Worm (Caenorhabditis elegans): Measurements from ENCODE around the gene C23G10.2.

The C23G10.2 gene

ce11 chrIII:6215943-6216342 is 8.1 kb downstream of the C23G10.2 start:
- TF ChIP-seq ama-1 (optimal IDR thresholded peaks at IDR 0.05) (no peak), B0310.2 (tag; optimal IDR thresholded peaks at IDR 0.05) (no peak)

ce11 chrIII:6216833-6217466 is 9.1 kb downstream of the C23G10.2 start, which contains the start of gene hot-4:
hot-4 (plus strand) TSS chrIII:6217416.
- TF ChIP-seq pes-1 (GFP tag; IDR thresholded peaks at IDR 0.05): no peak
- no peak for TF ChIP-seq ama-1 (optimal IDR thresholded peaks at IDR 0.05)

- no peak for TF ChIP-seq ceh-36 (tag; optimal IDR thresholded peaks at IDR 0.05)
- no peak for TF ChIP-seq flt-1 (GFP tag; IDR thresholded peaks at IDR 0.05)
- no peak for TF ChIP-seq hnd-1 (tag; optimal IDR thresholded peaks at IDR 0.05)
- TF ChIP-seq pes-1 (GFP tag; IDR thresholded peaks at IDR 0.05): no peak
- no peak for TF ChIP-seq tra-4 (tag; optimal IDR thresholded peaks at IDR 0.05)
- no peak for TF ChIP-seq tbx-37 (GFP tag; conservative IDR thresholded peaks at IDR 0.05)
- no peak for TF ChIP-seq tbx-11 (GFP tag; IDR thresholded peaks at IDR 0.05)
- TF ChIP-seq scrt-1 (GFP tag; IDR thresholded peaks at IDR 0.05): no peak
- no peak for TF ChIP-seq hmbx-1 (tag; optimal IDR thresholded peaks at IDR 0.05)
- TF ChIP-seq ama-1 (optimal IDR thresholded peaks at IDR 0.05): no peak
- TF ChIP-seq hmg-4 (GFP tag; optimal IDR thresholded peaks at IDR 0.05): no peak
Measured at ce11 chrIII:6221403-6221802, 13.5 kb downstream of the C23G10.2 start.

ce11 chrIII:6230870-6231269 is 23.0 kb downstream of the C23G10.2 start, which contains the start of gene esyt-2:
esyt-2 (minus strand) TSS chrIII:6230970.
- TF ChIP-seq ceh-36 (tag; optimal IDR thresholded peaks at IDR 0.05): no peak
- TF ChIP-seq hmbx-1 (tag; optimal IDR thresholded peaks at IDR 0.05): no peak
- no peak for TF ChIP-seq sea-1 (GFP tag; conservative IDR thresholded peaks at IDR 0.05)
- no peak for TF ChIP-seq flt-1 (GFP tag; IDR thresholded peaks at IDR 0.05)
- TF ChIP-seq ama-1 (optimal IDR thresholded peaks at IDR 0.05): no peak
- no peak for TF ChIP-seq F13C5.2 (tag; optimal IDR thresholded peaks at IDR 0.05)
- TF ChIP-seq hnd-1 (tag; optimal IDR thresholded peaks at IDR 0.05): no peak
- no peak for TF ChIP-seq tra-4 (tag; optimal IDR thresholded peaks at IDR 0.05)
- TF ChIP-seq ceh-13 (GFP tag; optimal IDR thresholded peaks at IDR 0.05): no peak
- no peak for TF ChIP-seq scrt-1 (GFP tag; IDR thresholded peaks at IDR 0.05)
- no peak for TF ChIP-seq ets-7 (tag; optimal IDR thresholded peaks at IDR 0.05)
- TF ChIP-seq tbx-11 (GFP tag; IDR thresholded peaks at IDR 0.05): no peak
- no peak for TF ChIP-seq hmg-4 (GFP tag; optimal IDR thresholded peaks at IDR 0.05)

ce11 chrIII:6231880-6232279 is 24.0 kb downstream of the C23G10.2 start:
- TF ChIP-seq tbx-37 (GFP tag; conservative IDR thresholded peaks at IDR 0.05) (no peak), hmbx-1 (tag; optimal IDR thresholded peaks at IDR 0.05) (no peak), tbx-11 (GFP tag; IDR thresholded peaks at IDR 0.05) (no peak), ceh-13 (GFP tag; optimal IDR thresholded peaks at IDR 0.05) (no peak), sea-1 (GFP tag; conservative IDR thresholded peaks at IDR 0.05) (no peak), pes-1 (GFP tag; IDR thresholded peaks at IDR 0.05) (no peak), F13C5.2 (tag; optimal IDR thresholded peaks at IDR 0.05) (no peak), ama-1 (optimal IDR thresholded peaks at IDR 0.05) (no peak)

ce11 chrIII:6236649-6237048 is 28.8 kb downstream of the C23G10.2 start, which contains the start of gene T12A2.21:
T12A2.21 (minus strand) TSS chrIII:6236749.
- TF ChIP-seq scrt-1 (GFP tag; IDR thresholded peaks at IDR 0.05) (no peak), sea-1 (GFP tag; conservative IDR thresholded peaks at IDR 0.05) (no peak), tbx-37 (GFP tag; conservative IDR thresholded peaks at IDR 0.05) (no peak), flt-1 (GFP tag; IDR thresholded peaks at IDR 0.05) (no peak), hmg-4 (GFP tag; optimal IDR thresholded peaks at IDR 0.05) (no peak), B0310.2 (tag; optimal IDR thresholded peaks at IDR 0.05) (no peak), ama-1 (optimal IDR thresholded peaks at IDR 0.05) (no peak), pes-1 (GFP tag; IDR thresholded peaks at IDR 0.05) (no peak), ets-7 (tag; optimal IDR thresholded peaks at IDR 0.05) (no peak), F13C5.2 (tag; optimal IDR thresholded peaks at IDR 0.05) (no peak), ceh-13 (GFP tag; optimal IDR thresholded peaks at IDR 0.05) (no peak), tra-4 (tag; optimal IDR thresholded peaks at IDR 0.05) (no peak), tbx-11 (GFP tag; IDR thresholded peaks at IDR 0.05) (no peak), hnd-1 (tag; optimal IDR thresholded peaks at IDR 0.05) (no peak), hmbx-1 (tag; optimal IDR thresholded peaks at IDR 0.05) (no peak), ceh-36 (tag; optimal IDR thresholded peaks at IDR 0.05) (no peak), aly-1 (tag; optimal IDR thresholded peaks at IDR 0.05) (no peak)

ce11 chrIII:6240528-6240927 is 32.7 kb downstream of the C23G10.2 start, which contains the start of gene T12A2.3:
T12A2.3 (plus strand) TSS chrIII:6240828.
- TF ChIP-seq tbx-11 (GFP tag; IDR thresholded peaks at IDR 0.05) (no peak), ceh-13 (GFP tag; optimal IDR thresholded peaks at IDR 0.05) (no peak), hmg-4 (GFP tag; optimal IDR thresholded peaks at IDR 0.05) (no peak), scrt-1 (GFP tag; IDR thresholded peaks at IDR 0.05) (no peak), flt-1 (GFP tag; IDR thresholded peaks at IDR 0.05) (no peak), ets-7 (tag; optimal IDR thresholded peaks at IDR 0.05) (no peak), ama-1 (optimal IDR thresholded peaks at IDR 0.05) (no peak), F13C5.2 (tag; optimal IDR thresholded peaks at IDR 0.05) (no peak), hmbx-1 (tag; optimal IDR thresholded peaks at IDR 0.05) (no peak), aly-1 (tag; optimal IDR thresholded peaks at IDR 0.05) (no peak), ceh-36 (tag; optimal IDR thresholded peaks at IDR 0.05) (no peak), B0310.2 (tag; optimal IDR thresholded peaks at IDR 0.05) (no peak), sea-1 (GFP tag; conservative IDR thresholded peaks at IDR 0.05) (no peak)

ce11 chrIII:6245728-6246127 is 37.9 kb downstream of the C23G10.2 start, which contains the start of gene bcas-2:
bcas-2 (minus strand) TSS chrIII:6245828.
- TF ChIP-seq hmbx-1 (tag; optimal IDR thresholded peaks at IDR 0.05) (no peak), tbx-11 (GFP tag; IDR thresholded peaks at IDR 0.05) (no peak), ets-7 (tag; optimal IDR thresholded peaks at IDR 0.05) (no peak)
